Worm (Caenorhabditis elegans): ENCODE results near the gene myo-5.

- no peak for TF ChIP-seq W03F9.2 (tag; optimal IDR thresholded peaks at IDR 0.05)
- no peak for TF ChIP-seq him-1 (tag; optimal IDR thresholded peaks at IDR 0.05)
- TF ChIP-seq dao-5 (tag; optimal IDR thresholded peaks at IDR 0.05) = no peak
Measured at ce11 chrV:8123384-8123783, 14.6 kb downstream of the myo-5 start, which contains the start of gene D1014.5.
